Worm (Caenorhabditis elegans) whole organism, L3 larva: Measurements from ENCODE around the gene cnk-1.

Source experiments
- R02D3.7 ChIP-seq: fragments of 150-350 bp; optimal IDR thresholded peaks from 2 replicates; lab custom pipeline; 2014; ENCODE audit warnings: missing biosample characterization, missing genetic modification characterization
- ZK546.5 ChIP-seq: sonication (generic microtip); optimal IDR thresholded peaks from 2 replicates; lab custom pipeline; 2017; ENCODE audit warnings: missing biosample characterization, missing genetic modification characterization
- aly-2 ChIP-seq: fragments of 150-350 bp; optimal IDR thresholded peaks from 2 replicates; lab custom pipeline; 2014; ENCODE audit warnings: missing biosample characterization, missing genetic modification characterization
- ama-1 ChIP-seq: fragments of 150-350 bp; optimal IDR thresholded peaks from 2 replicates; lab custom pipeline; 2018
- ceh-16 ChIP-seq: sonication (generic microtip); optimal IDR thresholded peaks from 2 replicates; lab custom pipeline; 2017; ENCODE audit warnings: missing biosample characterization, missing genetic modification characterization
- fos-1 ChIP-seq: fragments of 150-350 bp; optimal IDR thresholded peaks from 2 replicates; lab custom pipeline; 2014; ENCODE audit warnings: missing biosample characterization, missing genetic modification characterization
- jun-1 ChIP-seq: fragments of 150-350 bp; optimal IDR thresholded peaks from 2 replicates; lab custom pipeline; 2014; ENCODE audit warnings: missing biosample characterization, missing genetic modification reagents, missing genetic modification characterization
- lin-39 ChIP-seq: fragments of 150-350 bp; optimal IDR thresholded peaks from 2 replicates; lab custom pipeline; 2018; ENCODE audit warnings: missing biosample characterization, missing genetic modification reagents, missing genetic modification characterization
- mdl-1 ChIP-seq: fragments of 150-350 bp; optimal IDR thresholded peaks from 2 replicates; lab custom pipeline; 2014; ENCODE audit warnings: missing biosample characterization, missing genetic modification characterization
- nhr-11 ChIP-seq: fragments of 150-350 bp; optimal IDR thresholded peaks from 2 replicates; lab custom pipeline; 2014; ENCODE audit warnings: missing biosample characterization, missing genetic modification characterization
- nhr-12 ChIP-seq: fragments of 150-350 bp; optimal IDR thresholded peaks from 2 replicates; lab custom pipeline; 2014; ENCODE audit warnings: missing biosample characterization, missing genetic modification characterization
- nhr-237 ChIP-seq: fragments of 150-350 bp; optimal IDR thresholded peaks from 2 replicates; lab custom pipeline; 2014; ENCODE audit warnings: missing biosample characterization, missing genetic modification characterization
- nhr-76 ChIP-seq: fragments of 150-350 bp; sonication (generic microtip); optimal IDR thresholded peaks from 5 replicates; lab custom pipeline; 2014; ENCODE audit warnings: missing biosample characterization, missing genetic modification characterization
- zag-1 ChIP-seq: fragments of 150-350 bp; optimal IDR thresholded peaks from 2 replicates; lab custom pipeline; 2014; ENCODE audit warnings: missing biosample characterization, missing genetic modification characterization

ce11 chrIII:10238448-10239154 lies 32.5 kb upstream of the cnk-1 start, which contains the start of gene Y70G10A.3:
- TF ChIP-seq ama-1 (lab: Kevin White, UChicago) (no peak), nhr-11 (tag; lab: Kevin White, UChicago) (no peak), ZK546.5 (tag; lab: Kevin White, UChicago) (no peak), zag-1 (tag; lab: Kevin White, UChicago) (no peak), R02D3.7 (no peak), ceh-16 (tag; lab: Kevin White, UChicago) (no peak), nhr-76 (tag; lab: Kevin White, UChicago) (no peak), aly-2 (no peak), nhr-12 (tag; lab: Kevin White, UChicago) (no peak), mdl-1 (tag; lab: Kevin White, UChicago) (no peak), jun-1 (tag; lab: Kevin White, UChicago) (no peak), nhr-237 (tag; lab: Kevin White, UChicago) (no peak), lin-39 (tag; lab: Kevin White, UChicago) (no peak), fos-1 (tag; lab: Kevin White, UChicago) (no peak)
